Worm (Caenorhabditis elegans) whole organism, L4 larva: ENCODE data around the gene lys-8.

Experiments used
- ZK337.2 ChIP-seq: fragments of 200-800 bp; sonication (Bioruptor generic); IDR thresholded peaks from 2 replicates; pipeline ENCODE4 v1.3.6; 2022; ENCODE audit warnings: missing genetic modification reagents, missing genetic modification characterization, missing compliant biosample characterization
- aha-1 ChIP-seq: fragments of 150-350 bp; peaks from one replicate; lab custom pipeline; 2014; ENCODE audit warnings: missing biosample characterization, missing genetic modification characterization
- ces-1 ChIP-seq: fragments of 150-350 bp; sonication (generic microtip); optimal IDR thresholded peaks from 4 replicates; lab custom pipeline; 2014; ENCODE audit warnings: missing biosample characterization, missing genetic modification reagents, missing genetic modification characterization
- dve-1 ChIP-seq: sonication (generic microtip); optimal IDR thresholded peaks from 2 replicates; lab custom pipeline; 2017; ENCODE audit warnings: antibody characterized with exemption, mild to moderate bottlenecking, missing genetic modification characterization, missing compliant biosample characterization; ENCODE audit not compliant: insufficient read depth
- lim-7 ChIP-seq: fragments of 200-800 bp; sonication (Bioruptor generic); IDR thresholded peaks from 2 replicates; pipeline ENCODE4 v1.3.6; 2022; ENCODE audit warnings: missing genetic modification characterization, missing compliant biosample characterization
- nhr-77 ChIP-seq: fragments of 150-350 bp; optimal IDR thresholded peaks from 2 replicates; lab custom pipeline; 2014; ENCODE audit warnings: missing biosample characterization, missing genetic modification characterization
- pqm-1 ChIP-seq: sonication (generic microtip); optimal IDR thresholded peaks from 2 replicates; lab custom pipeline; 2017; ENCODE audit warnings: missing biosample characterization, missing genetic modification characterization
- unc-130 ChIP-seq: sonication (generic microtip); optimal IDR thresholded peaks from 2 replicates; lab custom pipeline; 2016; ENCODE audit warnings: missing genetic modification reagents, missing genetic modification characterization, missing compliant biosample characterization

DNA sequence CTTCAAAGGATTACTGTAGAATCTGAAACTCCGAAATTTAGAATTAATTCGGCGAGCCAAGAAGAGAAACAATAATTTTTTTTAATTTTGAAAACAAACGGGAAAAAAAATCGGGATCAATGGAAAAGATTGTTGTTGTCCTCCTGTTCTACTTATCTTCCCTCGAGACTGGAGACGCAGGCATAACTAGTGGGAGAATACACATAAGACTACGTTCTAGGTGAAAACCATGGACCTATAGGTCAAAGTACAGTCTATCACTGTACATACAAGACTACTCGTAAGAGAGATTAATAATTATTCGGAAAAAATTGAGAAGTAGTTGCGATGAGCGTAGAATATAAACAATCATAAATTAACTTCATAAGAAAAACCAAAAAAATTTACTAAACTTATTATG is 33.3 kb downstream of the lys-8 start, which contains the start of gene dhs-6:
- no peak for TF ChIP-seq pqm-1 (tag; lab: Kevin White, UChicago)
- TF ChIP-seq lim-7 (GFP tag; lab: Robert Waterston, UW), result no peak
- TF ChIP-seq aha-1, result peak; percentile 37
- no peak for TF ChIP-seq unc-130 (GFP tag; lab: Kevin White, UChicago)
- no peak for TF ChIP-seq nhr-77
- TF ChIP-seq ces-1, result no peak
- peak; percentile 47 for TF ChIP-seq dve-1
- no peak for TF ChIP-seq ZK337.2 (GFP tag; lab: Robert Waterston, UW)
